Worm (Caenorhabditis elegans): ENCODE measurements around the gene F32H5.3.

F32H5.3 gene

DNA sequence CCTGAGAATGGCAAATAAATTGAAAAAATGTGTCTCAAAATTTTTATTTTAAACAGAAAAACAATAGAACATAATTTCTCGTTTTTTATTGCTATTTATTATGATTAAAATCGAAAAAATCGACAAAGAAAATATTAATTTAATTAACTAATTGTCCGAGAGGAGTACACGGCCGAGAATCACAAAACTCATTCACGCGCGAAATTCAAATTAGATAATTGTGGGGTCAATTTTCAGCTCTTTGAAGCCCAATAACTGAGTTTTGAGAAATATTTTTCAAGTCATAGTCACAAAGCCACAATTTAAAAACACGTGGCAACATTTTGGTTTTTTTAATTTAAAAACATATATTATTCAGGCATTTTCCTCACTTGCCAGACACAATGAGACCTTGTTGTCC is 50.0 kb downstream of the F32H5.3 start:
- TF ChIP-seq mab-5 (tag; optimal IDR thresholded peaks at IDR 0.05) (no peak), Y55F3AM.14 (GFP tag; optimal IDR thresholded peaks at IDR 0.05) (no peak), fos-1 (tag; optimal IDR thresholded peaks at IDR 0.05) (no peak), ceh-82 (tag; optimal IDR thresholded peaks at IDR 0.05) (no peak), nhr-77 (tag; optimal IDR thresholded peaks at IDR 0.05) (no peak), nhr-25 (tag; optimal IDR thresholded peaks at IDR 0.05) (peak; percentile 36), crh-2 (tag; optimal IDR thresholded peaks at IDR 0.05) (no peak), ZK546.5 (tag; optimal IDR thresholded peaks at IDR 0.05) (no peak), nhr-23 (tag; optimal IDR thresholded peaks at IDR 0.05) (no peak), elt-3 (tag; optimal IDR thresholded peaks at IDR 0.05) (no peak), elt-1 (tag; optimal IDR thresholded peaks at IDR 0.05) (no peak), lin-13 (GFP tag; optimal IDR thresholded peaks at IDR 0.05) (no peak), sma-9 (GFP tag; optimal IDR thresholded peaks at IDR 0.05) (peak; percentile 34), sma-9 (tag; optimal IDR thresholded peaks at IDR 0.05) (no peak), nhr-12 (tag; optimal IDR thresholded peaks at IDR 0.05) (no peak), unc-62 (GFP tag; optimal IDR thresholded peaks at IDR 0.05) (no peak), peb-1 (tag; optimal IDR thresholded peaks at IDR 0.05) (no peak), sem-4 (tag; optimal IDR thresholded peaks at IDR 0.05) (no peak), skn-1 (tag; optimal IDR thresholded peaks at IDR 0.05) (no peak), C34F6.9 (tag; optimal IDR thresholded peaks at IDR 0.05) (peak; percentile 9), blmp-1 (tag; optimal IDR thresholded peaks at IDR 0.05; ENCODE audit: insufficient read depth) (no peak), lin-39 (tag; optimal IDR thresholded peaks at IDR 0.05) (no peak), gmeb-1 (tag; optimal IDR thresholded peaks at IDR 0.05) (peak; percentile 82), sma-3 (GFP tag; optimal IDR thresholded peaks at IDR 0.05) (peak; percentile 36), nhr-21 (tag; optimal IDR thresholded peaks at IDR 0.05) (no peak), snpc-4 (tag; optimal IDR thresholded peaks at IDR 0.05) (no peak), ceh-16 (tag; optimal IDR thresholded peaks at IDR 0.05) (no peak), lsy-2 (tag; optimal IDR thresholded peaks at IDR 0.05) (peak in 1 of 2 experiments; percentile 50), alr-1 (tag; optimal IDR thresholded peaks at IDR 0.05) (no peak), lin-11 (tag; optimal IDR thresholded peaks at IDR 0.05) (no peak), F13H6.1 (tag; optimal IDR thresholded peaks at IDR 0.05) (no peak), nhr-129 (tag; optimal IDR thresholded peaks at IDR 0.05) (no peak), unc-55 (GFP tag; optimal IDR thresholded peaks at IDR 0.05) (no peak), nhr-11 (tag; optimal IDR thresholded peaks at IDR 0.05) (no peak), ztf-11 (tag; optimal IDR thresholded peaks at IDR 0.05) (no peak), ztf-1 (GFP tag; conservative IDR thresholded peaks at IDR 0.05) (no peak), nhr-6 (tag; optimal IDR thresholded peaks at IDR 0.05) (no peak), aly-2 (tag; optimal IDR thresholded peaks at IDR 0.05) (no peak), ztf-4 (tag; optimal IDR thresholded peaks at IDR 0.05) (no peak), egl-27 (tag; optimal IDR thresholded peaks at IDR 0.05) (no peak)
